Fruit fly (Drosophila melanogaster): ENCODE data around the gene CG32081.

The CG32081 gene

dm6 chr3L:11064689-11065088, 37.3 kb downstream of the CG32081 start, which contains the start of the genes CG32075, CG45101 and SuUR (continued):
- TF ChIP-seq ato (GFP tag; IDR thresholded peaks at IDR 0.05; ENCODE audit: partially characterized antibody) (no peak), mirr (GFP tag; optimal IDR thresholded peaks at IDR 0.05) (peak; percentile 5), Six4 (GFP tag; optimal IDR thresholded peaks at IDR 0.05) (peak; percentile 83), Fer1 (GFP tag; optimal IDR thresholded peaks at IDR 0.05) (peak; percentile 77), bowl (GFP tag; IDR thresholded peaks at IDR 0.05) (0 out of 2 replicates have a peak, but pooled peaks have one; percentile 40), Ets65A (GFP tag) (peak; percentile 99), BtbVII (GFP tag; optimal IDR thresholded peaks at IDR 0.05) (peak; percentile 13), CG3726 (GFP tag; IDR thresholded peaks at IDR 0.05) (peak; percentile 80; the same call in 2 of the 3 replicates), trh (GFP tag; optimal IDR thresholded peaks at IDR 0.05) (peak; percentile 68), Sox100B (GFP tag; optimal IDR thresholded peaks at IDR 0.05) (peak; percentile 77), CG10462 (GFP tag; optimal IDR thresholded peaks at IDR 0.05) (peak; percentile 76), Antp (GFP tag; optimal IDR thresholded peaks at IDR 0.05) (peak; percentile 84), Deaf1 (tag; optimal IDR thresholded peaks at IDR 0.05) (peak; percentile 38), Ssrp (tag; optimal IDR thresholded peaks at IDR 0.05) (peak; percentile 88), sim (GFP tag; IDR thresholded peaks at IDR 0.05) (no peak), Ptx1 (GFP tag; IDR thresholded peaks at IDR 0.05) (peak; percentile 94), sc (optimal IDR thresholded peaks at IDR 0.05) (no peak), sc (GFP tag; optimal IDR thresholded peaks at IDR 0.05) (peak; percentile 63), CG11560 (tag; IDR thresholded peaks at IDR 0.05) (peak; percentile 61; the same call in 1 of the 3 replicates), CG17568 (GFP tag; optimal IDR thresholded peaks at IDR 0.05) (no peak), exex (tag; optimal IDR thresholded peaks at IDR 0.05) (peak; percentile 51), Mad (GFP tag; optimal IDR thresholded peaks at IDR 0.05) (peak; percentile 90), Optix (GFP tag; IDR thresholded peaks at IDR 0.05) (peak; percentile 70), CG4707 (GFP tag; optimal IDR thresholded peaks at IDR 0.05) (no peak), CG10267 (tag; optimal IDR thresholded peaks at IDR 0.05) (peak; percentile 96), Trl (optimal IDR thresholded peaks at IDR 0.05) (no peak), Trl (GFP tag; optimal IDR thresholded peaks at IDR 0.05) (peak; percentile 93), Myb (GFP tag; optimal IDR thresholded peaks at IDR 0.05) (peak; percentile 75), CG12155 (GFP tag; optimal IDR thresholded peaks at IDR 0.05) (peak; percentile 89), CG13775 (GFP tag; optimal IDR thresholded peaks at IDR 0.05) (peak; percentile 93), Ada2b (GFP tag; IDR thresholded peaks at IDR 0.05) (peak; percentile 88), Rfx (GFP tag; IDR thresholded peaks at IDR 0.05) (peak; percentile 92), CG6854 (GFP tag; optimal IDR thresholded peaks at IDR 0.05) (peak; percentile 45), CG10274 (GFP tag; optimal IDR thresholded peaks at IDR 0.05) (peak; percentile 37), gro (GFP tag; optimal IDR thresholded peaks at IDR 0.05) (peak; percentile 77), wor (GFP tag; IDR thresholded peaks at IDR 0.05) (peak; percentile 74), D19A (tag; optimal IDR thresholded peaks at IDR 0.05) (peak; percentile 68), sqz (GFP tag; optimal IDR thresholded peaks at IDR 0.05) (peak; percentile 18), Fer2 (tag; optimal IDR thresholded peaks at IDR 0.05) (peak; percentile 79), Hand (GFP tag; optimal IDR thresholded peaks at IDR 0.05) (no peak), Gsc (GFP tag; IDR thresholded peaks at IDR 0.05) (peak; percentile 39; the same call in 1 of the 2 replicates), Abd-B (GFP tag; optimal IDR thresholded peaks at IDR 0.05) (peak; percentile 89), Dek (tag; optimal IDR thresholded peaks at IDR 0.05) (peak; percentile 78), Dll (GFP tag; IDR thresholded peaks at IDR 0.05; ENCODE audit: partially characterized antibody) (no peak), ci (GFP tag; IDR thresholded peaks at IDR 0.05) (peak; percentile 87; the same call in 2 of the 3 replicates), NC2β (GFP tag; optimal IDR thresholded peaks at IDR 0.05) (peak; percentile 86), CkIIα-i1 (GFP tag; IDR thresholded peaks at IDR 0.05) (no peak), Doc3 (GFP tag; IDR thresholded peaks at IDR 0.05; ENCODE audit: partially characterized antibody) (no peak), NC2α (GFP tag; optimal IDR thresholded peaks at IDR 0.05) (peak; percentile 70), CG8290 (GFP tag; optimal IDR thresholded peaks at IDR 0.05) (peak; percentile 79), CG8290 (tag; optimal IDR thresholded peaks at IDR 0.05) (peak; percentile 6 to 43), Xrp1 (GFP tag; IDR thresholded peaks at IDR 0.05) (peak; percentile 83)

Data from whole organism, embryonic.